Worm (Caenorhabditis elegans): ENCODE results near the gene cri-2.

The cri-2 gene

ce11 chrV:8185737-8186136 lies 15.9 kb upstream of the cri-2 start, which contains the start of gene F20D6.2:
Gene F20D6.2 (plus strand): TSS chrV:8186037.
- TF ChIP-seq him-1 (tag; optimal IDR thresholded peaks at IDR 0.05) (no peak), dao-5 (tag; optimal IDR thresholded peaks at IDR 0.05) (no peak), W03F9.2 (tag; optimal IDR thresholded peaks at IDR 0.05) (no peak)

- TF ChIP-seq W03F9.2 (tag; optimal IDR thresholded peaks at IDR 0.05) (no peak), him-1 (tag; optimal IDR thresholded peaks at IDR 0.05) (no peak), dao-5 (tag; optimal IDR thresholded peaks at IDR 0.05) (no peak)
Observed at ce11 chrV:8188421-8188820, 13.2 kb upstream of the cri-2 start, which contains the start of gene F20D6.15. Gene F20D6.15 (minus strand): TSS chrV:8188467.

- TF ChIP-seq dao-5 (tag; optimal IDR thresholded peaks at IDR 0.05), result no peak
- TF ChIP-seq W03F9.2 (tag; optimal IDR thresholded peaks at IDR 0.05), result no peak
- no peak for TF ChIP-seq him-1 (tag; optimal IDR thresholded peaks at IDR 0.05)
Observed at ce11 chrV:8190016-8190415, 11.6 kb upstream of the cri-2 start, which contains the start of gene F20D6.12. Gene F20D6.12 (minus strand): TSS chrV:8190116.

ce11 chrV:8190430-8190829 lies 11.2 kb upstream of the cri-2 start, which contains the start of gene F20D6.1:
Gene F20D6.1 (plus strand): TSS chrV:8190730.
- TF ChIP-seq dao-5 (tag; optimal IDR thresholded peaks at IDR 0.05), result no peak
- TF ChIP-seq him-1 (tag; optimal IDR thresholded peaks at IDR 0.05), result no peak
- no peak for TF ChIP-seq W03F9.2 (tag; optimal IDR thresholded peaks at IDR 0.05)

ce11 chrV:8195889-8196418 lies 5.7 kb upstream of the cri-2 start, which contains the start of gene F20D6.10:
Gene F20D6.10 (minus strand): TSS chrV:8195939.
- TF ChIP-seq dao-5 (tag; optimal IDR thresholded peaks at IDR 0.05) (no peak), W03F9.2 (tag; optimal IDR thresholded peaks at IDR 0.05) (no peak), him-1 (tag; optimal IDR thresholded peaks at IDR 0.05) (no peak)

ce11 chrV:8196993-8197392 lies 4.6 kb upstream of the cri-2 start:
- no peak for TF ChIP-seq him-1 (tag; optimal IDR thresholded peaks at IDR 0.05)
- TF ChIP-seq dao-5 (tag; optimal IDR thresholded peaks at IDR 0.05), result no peak
- TF ChIP-seq W03F9.2 (tag; optimal IDR thresholded peaks at IDR 0.05), result no peak

- TF ChIP-seq him-1 (tag; optimal IDR thresholded peaks at IDR 0.05) (no peak), dao-5 (tag; optimal IDR thresholded peaks at IDR 0.05) (no peak), W03F9.2 (tag; optimal IDR thresholded peaks at IDR 0.05) (no peak)
Observed at ce11 chrV:8198994-8199393, 2.6 kb upstream of the cri-2 start, which contains the start of gene F20D6.11. Gene F20D6.11 (minus strand): TSS chrV:8199094.

ce11 chrV:8203085-8203643 lies 1.6 kb downstream of the cri-2 start, which contains the start of gene cest-17:
Gene cest-17 (plus strand): TSS chrV:8203332.
- TF ChIP-seq W03F9.2 (tag; optimal IDR thresholded peaks at IDR 0.05) (no peak), him-1 (tag; optimal IDR thresholded peaks at IDR 0.05) (no peak), dao-5 (tag; optimal IDR thresholded peaks at IDR 0.05) (no peak)

- TF ChIP-seq W03F9.2 (tag; optimal IDR thresholded peaks at IDR 0.05) (no peak), him-1 (tag; optimal IDR thresholded peaks at IDR 0.05) (no peak), dao-5 (tag; optimal IDR thresholded peaks at IDR 0.05) (no peak)
Observed at ce11 chrV:8206931-8207330, 5.3 kb downstream of the cri-2 start, which contains the start of gene timp-1. Gene timp-1 (plus strand): TSS chrV:8207235.

- no peak for TF ChIP-seq him-1 (tag; optimal IDR thresholded peaks at IDR 0.05)
- no peak for TF ChIP-seq dao-5 (tag; optimal IDR thresholded peaks at IDR 0.05)
- TF ChIP-seq W03F9.2 (tag; optimal IDR thresholded peaks at IDR 0.05), result no peak
Observed at ce11 chrV:8210527-8210926, 8.9 kb downstream of the cri-2 start.

- TF ChIP-seq him-1 (tag; optimal IDR thresholded peaks at IDR 0.05) (no peak), W03F9.2 (tag; optimal IDR thresholded peaks at IDR 0.05) (no peak), dao-5 (tag; optimal IDR thresholded peaks at IDR 0.05) (no peak)
Observed at ce11 chrV:8211993-8212392, 10.4 kb downstream of the cri-2 start.

- TF ChIP-seq dao-5 (tag; optimal IDR thresholded peaks at IDR 0.05) (no peak), him-1 (tag; optimal IDR thresholded peaks at IDR 0.05) (no peak), W03F9.2 (tag; optimal IDR thresholded peaks at IDR 0.05) (no peak)
Observed at ce11 chrV:8212816-8213215, 11.2 kb downstream of the cri-2 start.

- TF ChIP-seq dao-5 (tag; optimal IDR thresholded peaks at IDR 0.05) (no peak), W03F9.2 (tag; optimal IDR thresholded peaks at IDR 0.05) (no peak), him-1 (tag; optimal IDR thresholded peaks at IDR 0.05) (no peak)
Observed at ce11 chrV:8213868-8214267, 12.3 kb downstream of the cri-2 start, which contains the start of gene K07C11.7. Gene K07C11.7 (minus strand): TSS chrV:8213968.

- TF ChIP-seq W03F9.2 (tag; optimal IDR thresholded peaks at IDR 0.05) (no peak), dao-5 (tag; optimal IDR thresholded peaks at IDR 0.05) (no peak), him-1 (tag; optimal IDR thresholded peaks at IDR 0.05) (no peak)
Observed at ce11 chrV:8215158-8215557, 13.6 kb downstream of the cri-2 start.
